Fruit fly (Drosophila melanogaster) whole organism, embryonic: ENCODE measurements around the gene CG46515.
"Not testable (repeated sequence)": the region's sequence is repeated elsewhere in the genome, so short reads cannot be mapped to it uniquely, and the experiment has no call there.

ENCODE experiments used
- CG11560 ChIP-seq: fragments of 200-800 bp; sonication (Bioruptor generic); IDR thresholded peaks from 3 replicates; pipeline ENCODE4 v1.3.6; 2022; ENCODE audit warnings: missing biosample characterization, missing genetic modification characterization
- CG12219 ChIP-seq: fragments of 200-800 bp; sonication (Bioruptor generic); optimal IDR thresholded peaks from 3 replicates; lab custom pipeline; 2018; ENCODE audit warnings: missing biosample characterization, mild to moderate bottlenecking, missing genetic modification characterization
- CG13424 ChIP-seq: fragments of 200-800 bp; sonication (Bioruptor generic); optimal IDR thresholded peaks from 2 replicates; lab custom pipeline; 2019; ENCODE audit warnings: missing biosample characterization, mild to moderate bottlenecking, missing genetic modification characterization, moderate library complexity
- CG14710 ChIP-seq: fragments of 200-800 bp; sonication (Bioruptor generic); optimal IDR thresholded peaks from 3 replicates; lab custom pipeline; 2019; ENCODE audit warnings: missing biosample characterization, mild to moderate bottlenecking, missing genetic modification characterization, moderate library complexity
- CG14965 ChIP-seq: fragments of 200-800 bp; sonication (Bioruptor generic); optimal IDR thresholded peaks from 2 replicates; lab custom pipeline; 2016; ENCODE audit warnings: missing biosample characterization, missing genetic modification characterization, borderline replicate concordance
- CG31224 ChIP-seq: fragments of 200-800 bp; sonication (Bioruptor generic); IDR thresholded peaks from 2 replicates; pipeline ENCODE4 v1.3.6; 2022; ENCODE audit warnings: missing biosample characterization, missing genetic modification characterization
- CG7963 ChIP-seq: fragments of 200-800 bp; sonication (Bioruptor generic); IDR thresholded peaks from 3 replicates; pipeline ENCODE4 v1.3.6; 2022; ENCODE audit warnings: missing biosample characterization, missing genetic modification characterization; ENCODE audit not compliant: partially characterized antibody
- CG8290 ChIP-seq, 3 experiments: fragments of 200-800 bp; sonication (Bioruptor generic); optimal IDR thresholded peaks; 2 replicates each; lab custom pipeline; 2016 to 2019; ENCODE audit warnings: missing biosample characterization in 3 of 3, missing genetic modification characterization in 3 of 3, mild to moderate bottlenecking in 2 of 3, moderate library complexity in 1 of 3
- CG9215 ChIP-seq: fragments of 200-800 bp; sonication (Bioruptor generic); IDR thresholded peaks from 2 replicates; pipeline ENCODE4 v1.3.6; 2022; ENCODE audit warnings: missing biosample characterization, missing genetic modification characterization
- CTCF ChIP-seq: fragments of 200-800 bp; sonication (Bioruptor generic); optimal IDR thresholded peaks from 2 replicates; lab custom pipeline; 2017; ENCODE audit warnings: missing biosample characterization, mild to moderate bottlenecking, missing genetic modification characterization, moderate library complexity
- D19B ChIP-seq: fragments of 200-800 bp; sonication (Bioruptor generic); optimal IDR thresholded peaks from 2 replicates; lab custom pipeline; 2017; ENCODE audit warnings: missing biosample characterization, mild to moderate bottlenecking, missing genetic modification characterization
- NC2α ChIP-seq: fragments of 200-800 bp; sonication (Bioruptor generic); optimal IDR thresholded peaks from 2 replicates; lab custom pipeline; 2016; ENCODE audit warnings: missing biosample characterization, missing genetic modification characterization
- Nf-YC ChIP-seq: fragments of 200-800 bp; optimal IDR thresholded peaks from 3 replicates; lab custom pipeline; 2019; ENCODE audit warnings: missing biosample characterization, mild to moderate bottlenecking, missing genetic modification characterization, moderate library complexity
- NfI ChIP-seq: fragments of 200-800 bp; sonication (Bioruptor generic); optimal IDR thresholded peaks from 3 replicates; lab custom pipeline; 2018; ENCODE audit warnings: missing biosample characterization, mild to moderate bottlenecking, missing genetic modification characterization, moderate library complexity
- bsh ChIP-seq, 2 experiments: fragments of 200-800 bp; sonication (Bioruptor generic); optimal IDR thresholded peaks; 2 replicates each; lab custom pipeline; 2017 to 2018; ENCODE audit warnings: mild to moderate bottlenecking in 2 of 2, missing biosample characterization in 2 of 2, missing genetic modification characterization in 2 of 2, moderate library complexity in 1 of 2
- cad ChIP-seq: fragments of >200 bp; optimal IDR thresholded peaks from 2 replicates; lab custom pipeline; 2017; ENCODE audit warnings: missing biosample characterization, missing genetic modification characterization
- fd3F ChIP-seq: fragments of 200-800 bp; sonication (Bioruptor generic); optimal IDR thresholded peaks from 2 replicates; lab custom pipeline; 2018; ENCODE audit warnings: missing biosample characterization, mild to moderate bottlenecking, missing genetic modification characterization, moderate library complexity
- gem ChIP-seq: fragments of 200-800 bp; sonication (Bioruptor generic); optimal IDR thresholded peaks from 2 replicates; lab custom pipeline; 2019; ENCODE audit warnings: missing biosample characterization, mild to moderate bottlenecking, missing genetic modification characterization, moderate library complexity
- klu ChIP-seq: fragments of 200-800 bp; sonication (Bioruptor generic); IDR thresholded peaks from 2 replicates; pipeline ENCODE4 v1.3.6; 2022; ENCODE audit warnings: missing biosample characterization, missing genetic modification characterization
- nom ChIP-seq: fragments of 200-800 bp; sonication (Bioruptor generic); optimal IDR thresholded peaks from 2 replicates; lab custom pipeline; 2017; ENCODE audit warnings: missing biosample characterization, missing genetic modification characterization, mild to moderate bottlenecking, moderate library complexity, missing genetic modification reagents
- pb ChIP-seq: fragments of 200-800 bp; sonication (Bioruptor generic); optimal IDR thresholded peaks from 3 replicates; lab custom pipeline; 2016; ENCODE audit warnings: missing biosample characterization, missing genetic modification characterization
- pita ChIP-seq: fragments of 200-800 bp; sonication (Bioruptor generic); optimal IDR thresholded peaks from 2 replicates; lab custom pipeline; 2017; ENCODE audit warnings: missing biosample characterization, mild to moderate bottlenecking, missing genetic modification characterization
- stc ChIP-seq: fragments of 200-800 bp; sonication (Bioruptor generic); IDR thresholded peaks from 2 replicates; pipeline ENCODE4 v1.3.6; 2022; ENCODE audit warnings: missing biosample characterization, missing genetic modification characterization
- vvl ChIP-seq: fragments of 200-800 bp; sonication (Bioruptor generic); IDR thresholded peaks from 2 replicates; pipeline ENCODE4 v1.3.6; 2022; ENCODE audit warnings: missing biosample characterization, missing genetic modification characterization
- wek ChIP-seq: fragments of 200-800 bp; sonication (Bioruptor generic); optimal IDR thresholded peaks from 3 replicates; lab custom pipeline; 2018; ENCODE audit warnings: missing biosample characterization, mild to moderate bottlenecking, missing genetic modification characterization, moderate library complexity
- wor ChIP-seq: fragments of 200-800 bp; sonication (Bioruptor generic); IDR thresholded peaks from 2 replicates; pipeline ENCODE4 v1.3.6; 2022; ENCODE audit warnings: missing biosample characterization, missing genetic modification characterization

The CG46515 gene

dm6 chrX:22187070-22187469 is 14.9 kb upstream of the CG46515 start, which contains the start of gene CG46512:
CG46512 (plus strand) TSS chrX:22187370.
- not testable (repeated sequence) for TF ChIP-seq CG9215 (GFP tag; lab: Robert Waterston, UW); Nf-YC; CG11560 (tag; lab: Robert Waterston, UW)

DNA sequence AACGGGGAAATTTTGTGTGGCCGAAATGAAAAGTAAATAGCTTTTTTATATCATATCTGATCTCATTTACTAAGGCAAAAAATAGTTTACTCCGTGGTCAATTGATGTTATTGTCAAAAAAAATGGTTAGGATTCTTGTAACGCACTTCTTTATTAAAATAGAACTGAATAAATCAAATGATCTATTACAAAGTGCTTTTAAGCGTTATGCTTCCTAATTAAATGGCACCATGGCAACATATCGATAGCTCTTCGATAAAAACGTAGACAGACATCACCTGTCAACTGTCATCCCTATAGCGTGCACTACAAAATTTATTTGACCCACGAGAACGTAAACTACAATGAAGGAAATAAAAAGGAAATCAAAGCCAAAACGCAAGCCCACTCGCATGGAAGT is 10.0 kb upstream of the CG46515 start, which contains the start of gene CG46513:
Gene CG46513 (plus strand): TSS at position 301 of the 400 bp plus-strand sequence.
- TF ChIP-seq CG8290 (GFP tag; optimal IDR thresholded peaks at IDR 0.05; lab: Kevin White, UChicago); CG8290 (tag; optimal IDR thresholded peaks at IDR 0.05; lab: Kevin White, UChicago); CG12219 (GFP tag; lab: Kevin White, UChicago); stc (GFP tag; lab: Robert Waterston, UW): not testable (repeated sequence)

DNA sequence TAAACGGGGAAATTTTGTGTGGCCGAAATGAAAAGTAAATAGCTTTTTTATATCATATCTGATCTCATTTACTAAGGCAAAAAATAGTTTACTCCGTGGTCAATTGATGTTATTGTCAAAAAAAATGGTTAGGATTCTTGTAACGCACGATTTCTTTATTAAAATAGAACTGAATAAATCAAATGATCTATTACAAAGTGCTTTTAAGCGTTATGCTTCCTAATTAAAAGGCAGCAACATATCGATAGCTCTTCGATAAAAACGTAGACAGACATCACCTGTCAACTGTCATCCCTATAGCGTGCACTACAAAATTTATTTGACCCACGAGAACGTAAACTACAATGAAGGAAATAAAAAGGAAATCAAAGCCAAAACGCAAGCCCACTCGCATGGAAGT is 5.1 kb upstream of the CG46515 start, which contains the start of gene CG46514:
Gene CG46514 (plus strand): TSS at position 301 of the 400 bp plus-strand sequence.
- not testable (repeated sequence) for TF ChIP-seq cad (GFP tag; lab: Kevin White, UChicago); gem (tag; lab: Kevin White, UChicago); CG14710

dm6 chrX:22212028-22212427 is 10.0 kb downstream of the CG46515 start, which contains the start of gene CG46516:
CG46516 (plus strand) TSS chrX:22212328.
- TF ChIP-seq pita; vvl; wek (GFP tag; lab: Kevin White, UChicago): not testable (repeated sequence)

DNA sequence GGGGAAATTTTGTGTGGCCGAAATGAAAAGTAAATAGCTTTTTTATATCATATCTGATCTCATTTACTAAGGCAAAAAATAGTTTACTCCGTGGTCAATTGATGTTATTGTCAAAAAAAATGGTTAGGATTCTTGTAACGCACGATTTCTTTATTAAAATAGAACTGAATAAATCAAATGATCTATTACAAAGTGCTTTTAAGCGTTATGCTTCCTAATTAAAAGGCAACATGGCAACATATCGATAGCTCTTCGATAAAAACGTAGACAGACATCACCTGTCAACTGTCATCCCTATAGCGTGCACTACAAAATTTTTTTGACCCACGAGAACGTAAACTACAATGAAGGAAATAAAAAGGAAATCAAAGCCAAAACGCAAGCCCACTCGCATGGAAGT is 15.1 kb downstream of the CG46515 start, which contains the start of gene CG46517:
Gene CG46517 (plus strand): TSS at position 301 of the 400 bp plus-strand sequence.
- TF ChIP-seq pb; CG31224 (GFP tag; lab: Robert Waterston, UW); wor: not testable (repeated sequence)

dm6 chrX:22226273-22226672 is 24.3 kb downstream of the CG46515 start, which contains the start of gene CG46518:
CG46518 (plus strand) TSS chrX:22226573.
- TF ChIP-seq klu; fd3F (GFP tag; lab: Kevin White, UChicago); wor: not testable (repeated sequence)

dm6 chrX:22231270-22231669 is 29.3 kb downstream of the CG46515 start, which contains the start of gene CG46519:
CG46519 (plus strand) TSS chrX:22231570.
- not testable (repeated sequence) for TF ChIP-seq CG7963 (GFP tag; lab: Robert Waterston, UW); bsh (GFP tag; optimal IDR thresholded peaks at IDR 0.05; lab: Kevin White, UChicago); NC2α (GFP tag; lab: Kevin White, UChicago)

- not testable (repeated sequence) for TF ChIP-seq CTCF, nom, NfI (GFP tag; lab: Kevin White, UChicago)
Observed at dm6 chrX:22236265-22236664, 34.3 kb downstream of the CG46515 start, which contains the start of gene CG46520. CG46520 (plus strand) TSS chrX:22236565.

dm6 chrX:22241272-22241671 is 39.3 kb downstream of the CG46515 start, which contains the start of gene CG46521:
CG46521 (plus strand) TSS chrX:22241572.
- TF ChIP-seq CG13424 (tag; lab: Kevin White, UChicago); CG14965 (GFP tag; lab: Kevin White, UChicago); D19B (GFP tag; lab: Kevin White, UChicago): not testable (repeated sequence)
- TF ChIP-seq, all 482 proteins: peak for 0; not testable (repeated sequence) for 482
